Worm (Caenorhabditis elegans): Measurements from ENCODE around the gene set-1.

ce11 chrIII:6420995-6421404 is 31.2 kb downstream of the set-1 start:
- no peak for TF ChIP-seq aly-2 (tag; optimal IDR thresholded peaks at IDR 0.05)
- no peak for TF ChIP-seq alr-1 (tag; optimal IDR thresholded peaks at IDR 0.05)
- TF ChIP-seq ceh-82 (tag; optimal IDR thresholded peaks at IDR 0.05), result peak; percentile 55
- TF ChIP-seq ama-1 (optimal IDR thresholded peaks at IDR 0.05), result no peak
- peak; percentile 58 for TF ChIP-seq fos-1 (tag; optimal IDR thresholded peaks at IDR 0.05)
- TF ChIP-seq lsy-2 (tag; optimal IDR thresholded peaks at IDR 0.05), result peak; percentile 53 to 89
- peak; percentile 47 for TF ChIP-seq zag-1 (tag; optimal IDR thresholded peaks at IDR 0.05)
- TF ChIP-seq nhr-237 (tag; optimal IDR thresholded peaks at IDR 0.05), result no peak
- TF ChIP-seq mdl-1 (tag; optimal IDR thresholded peaks at IDR 0.05), result peak; percentile 95 to 97

Measured in whole organism, L2 larva.